Fruit fly (Drosophila melanogaster) whole organism: Measurements from ENCODE around the gene CG7164.

ENCODE experiments used
- CG8478 ChIP-seq: fragments of >200 bp; optimal IDR thresholded peaks from 2 replicates; lab custom pipeline; 2018; ENCODE audit warnings: inconsistent platforms
- Dll ChIP-seq: fragments of >200 bp; optimal IDR thresholded peaks from 2 replicates; lab custom pipeline; 2017
- EcR ChIP-seq, 2 experiments: fragments of >200 bp; optimal IDR thresholded peaks; 2 replicates each; lab custom pipeline; 2017; ENCODE audit warnings: missing biosample characterization in 2 of 2, missing genetic modification characterization in 2 of 2, missing genetic modification reagents in 2 of 2
- pan ChIP-seq: fragments of >200 bp; optimal IDR thresholded peaks from 2 replicates; lab custom pipeline; 2017
- psq ChIP-seq: fragments of >200 bp; optimal IDR thresholded peaks from 2 replicates; lab custom pipeline; 2017
- usp ChIP-seq: fragments of >200 bp; optimal IDR thresholded peaks from 2 replicates; lab custom pipeline; 2017; ENCODE audit warnings: missing biosample characterization, missing genetic modification characterization, mixed read lengths

dm6 chr2L:7810519-7810918 lies 29.3 kb downstream of the CG7164 start, which contains the start of gene Cdc14:
- TF ChIP-seq usp (GFP tag; lab: Kevin White, UChicago) = no peak
- TF ChIP-seq CG8478 (lab: Kevin White, UChicago) = no peak
- no peak for TF ChIP-seq psq (lab: Kevin White, UChicago)
- TF ChIP-seq EcR (GFP tag; optimal IDR thresholded peaks at IDR 0.05; lab: Kevin White, UChicago) = no peak
- no peak for TF ChIP-seq Dll
- no peak for TF ChIP-seq pan (lab: Kevin White, UChicago)
